Worm (Caenorhabditis elegans) whole organism, late embryonic: ENCODE data around the gene F01F1.15.

Source experiments
- C08G9.2 ChIP-seq: sonication (generic microtip); optimal IDR thresholded peaks from 2 replicates; lab custom pipeline; 2016; ENCODE audit warnings: mild to moderate bottlenecking, missing genetic modification characterization, moderate library complexity, missing compliant biosample characterization
- K09A11.1 ChIP-seq: sonication (generic microtip); optimal IDR thresholded peaks from 2 replicates; lab custom pipeline; 2017; ENCODE audit warnings: antibody characterized with exemption, mild to moderate bottlenecking, missing genetic modification characterization, missing compliant biosample characterization; ENCODE audit not compliant: insufficient read depth
- ahr-1 ChIP-seq: sonication (generic microtip); optimal IDR thresholded peaks from 2 replicates; lab custom pipeline; 2016; ENCODE audit warnings: missing genetic modification characterization, missing compliant biosample characterization
- ama-1 ChIP-seq: fragments of 150-350 bp; optimal IDR thresholded peaks from 2 replicates; lab custom pipeline; 2014
- ceh-14 ChIP-seq: sonication (generic microtip); optimal IDR thresholded peaks from 2 replicates; lab custom pipeline; 2016; ENCODE audit warnings: missing genotype, missing genetic modification characterization, missing compliant biosample characterization
- ceh-18 ChIP-seq: sonication (generic microtip); optimal IDR thresholded peaks from 2 replicates; lab custom pipeline; 2016; ENCODE audit warnings: missing genetic modification characterization, missing compliant biosample characterization
- ceh-19 ChIP-seq: fragments of 200-800 bp; sonication (Bioruptor generic); optimal IDR thresholded peaks from 2 replicates; lab custom pipeline; 2018; ENCODE audit warnings: mild to moderate bottlenecking, missing genetic modification characterization, missing compliant biosample characterization
- ceh-22 ChIP-seq: sonication (generic microtip); optimal IDR thresholded peaks from 2 replicates; lab custom pipeline; 2017; ENCODE audit warnings: missing biosample characterization, missing genetic modification characterization
- ceh-31 ChIP-seq: sonication (generic microtip); optimal IDR thresholded peaks from 2 replicates; lab custom pipeline; 2016; ENCODE audit warnings: missing genetic modification characterization, missing compliant biosample characterization
- ceh-34 ChIP-seq: sonication (generic microtip); optimal IDR thresholded peaks from 2 replicates; lab custom pipeline; 2016; ENCODE audit warnings: mild to moderate bottlenecking, missing genetic modification characterization, missing compliant biosample characterization
- dmd-4 ChIP-seq: sonication (generic microtip); optimal IDR thresholded peaks from 2 replicates; lab custom pipeline; 2016; ENCODE audit warnings: borderline replicate concordance, missing genetic modification characterization, missing compliant biosample characterization
- dve-1 ChIP-seq: sonication (generic microtip); optimal IDR thresholded peaks from 2 replicates; lab custom pipeline; 2017; ENCODE audit warnings: antibody characterized with exemption, mild to moderate bottlenecking, missing genetic modification characterization, missing compliant biosample characterization
- elt-2 ChIP-seq: sonication (generic microtip); optimal IDR thresholded peaks from 2 replicates; lab custom pipeline; 2016; ENCODE audit warnings: missing genetic modification reagents, missing genetic modification characterization, missing compliant biosample characterization
- ets-4 ChIP-seq: sonication (generic microtip); optimal IDR thresholded peaks from 2 replicates; lab custom pipeline; 2016; ENCODE audit warnings: missing genetic modification characterization, missing compliant biosample characterization
- eyg-1 ChIP-seq: sonication (generic microtip); optimal IDR thresholded peaks from 2 replicates; lab custom pipeline; 2016; ENCODE audit warnings: missing genotype, missing genetic modification characterization, missing compliant biosample characterization
- fax-1 ChIP-seq: sonication (generic microtip); optimal IDR thresholded peaks from 2 replicates; lab custom pipeline; 2016; ENCODE audit warnings: missing genotype, missing genetic modification characterization, missing compliant biosample characterization
- fkh-10 ChIP-seq: fragments of 150-350 bp; optimal IDR thresholded peaks from 2 replicates; lab custom pipeline; 2014; ENCODE audit warnings: missing biosample characterization, missing genetic modification reagents, missing genetic modification characterization
- fkh-6 ChIP-seq: sonication (generic microtip); optimal IDR thresholded peaks from 2 replicates; lab custom pipeline; 2016; ENCODE audit warnings: missing genetic modification characterization, missing compliant biosample characterization
- hlh-6 ChIP-seq: sonication (generic microtip); optimal IDR thresholded peaks from 2 replicates; lab custom pipeline; 2016; ENCODE audit warnings: missing genotype, missing genetic modification characterization, missing compliant biosample characterization
- hlh-8 ChIP-seq: sonication (generic microtip); optimal IDR thresholded peaks from 2 replicates; lab custom pipeline; 2016; ENCODE audit warnings: missing genotype, missing genetic modification characterization, missing compliant biosample characterization
- lim-6 ChIP-seq: sonication (generic microtip); optimal IDR thresholded peaks from 2 replicates; lab custom pipeline; 2016; ENCODE audit warnings: missing genetic modification characterization, missing compliant biosample characterization
- nfya-1 ChIP-seq: sonication (generic microtip); optimal IDR thresholded peaks from 2 replicates; lab custom pipeline; 2017; ENCODE audit warnings: missing genetic modification characterization, mild to moderate bottlenecking, missing compliant biosample characterization, antibody characterized with exemption, moderate library complexity
- pag-3 ChIP-seq: sonication (generic microtip); optimal IDR thresholded peaks from 2 replicates; lab custom pipeline; 2016; ENCODE audit warnings: missing compliant biosample characterization, missing genetic modification characterization, borderline replicate concordance
- pat-9 ChIP-seq: fragments of 200-800 bp; sonication (Bioruptor generic); optimal IDR thresholded peaks from 2 replicates; lab custom pipeline; 2018; ENCODE audit warnings: mild to moderate bottlenecking, missing genetic modification characterization, moderate library complexity, missing compliant biosample characterization
- pax-1 ChIP-seq: fragments of 150-350 bp; optimal IDR thresholded peaks from 2 replicates; lab custom pipeline; 2014; ENCODE audit warnings: missing biosample characterization, missing genetic modification characterization
- pha-2 ChIP-seq: sonication (generic microtip); optimal IDR thresholded peaks from 2 replicates; lab custom pipeline; 2017; ENCODE audit warnings: mild to moderate bottlenecking, missing genetic modification characterization, missing compliant biosample characterization
- pha-4 ChIP-seq: fragments of 150-350 bp; optimal IDR thresholded peaks from 2 replicates; lab custom pipeline; 2018; ENCODE audit warnings: missing biosample characterization, missing genetic modification reagents, missing genetic modification characterization
- pqm-1 ChIP-seq: sonication (generic microtip); optimal IDR thresholded peaks from 2 replicates; lab custom pipeline; 2016; ENCODE audit warnings: missing genetic modification characterization, missing compliant biosample characterization
- pros-1 ChIP-seq: fragments of 150-350 bp; optimal IDR thresholded peaks from 2 replicates; lab custom pipeline; 2014; ENCODE audit warnings: missing biosample characterization, missing genetic modification reagents, missing genetic modification characterization
- sdc-2 ChIP-seq: sonication (generic microtip); optimal IDR thresholded peaks from 2 replicates; lab custom pipeline; 2016; ENCODE audit warnings: missing genotype, missing genetic modification characterization, missing compliant biosample characterization
- sox-2 ChIP-seq: fragments of 200-800 bp; sonication (Bioruptor generic); IDR thresholded peaks from 2 replicates; pipeline ENCODE4 v1.3.6; 2022; ENCODE audit warnings: missing genetic modification reagents, missing genetic modification characterization, missing compliant biosample characterization
- sox-4 ChIP-seq: sonication (generic microtip); optimal IDR thresholded peaks from 2 replicates; lab custom pipeline; 2017; ENCODE audit warnings: mild to moderate bottlenecking, missing genetic modification characterization, inconsistent platforms, missing compliant biosample characterization
- tbx-2 ChIP-seq: sonication (generic microtip); optimal IDR thresholded peaks from 2 replicates; lab custom pipeline; 2016; ENCODE audit warnings: missing genetic modification characterization, missing compliant biosample characterization
- tbx-7 ChIP-seq: sonication (generic microtip); optimal IDR thresholded peaks from 2 replicates; lab custom pipeline; 2016; ENCODE audit warnings: missing genotype, missing genetic modification characterization, missing compliant biosample characterization
- unc-3 ChIP-seq, 2 experiments: fragments of 200-800 bp in 1 of 2; sonication (Bioruptor generic) in 1 of 2; sonication (generic microtip) in 1 of 2; conservative IDR thresholded peaks in 1 of 2; optimal IDR thresholded peaks in 1 of 2; 2 replicates each; pipeline versions ENCODE4 v1.3.6 to Lab custom; 2016 to 2022; ENCODE audit warnings: missing compliant biosample characterization in 2 of 2, missing genetic modification characterization in 2 of 2, missing genetic modification reagents in 1 of 2
- unc-42 ChIP-seq: sonication (generic microtip); optimal IDR thresholded peaks from 2 replicates; lab custom pipeline; 2016; ENCODE audit warnings: missing genotype, missing genetic modification characterization, missing compliant biosample characterization
- unc-55 ChIP-seq: sonication (generic microtip); optimal IDR thresholded peaks from 2 replicates; lab custom pipeline; 2017; ENCODE audit warnings: missing biosample characterization, missing genetic modification reagents, missing genetic modification characterization
- unc-86 ChIP-seq: sonication (generic microtip); optimal IDR thresholded peaks from 2 replicates; lab custom pipeline; 2016; ENCODE audit warnings: missing genetic modification characterization, missing compliant biosample characterization

Gene F01F1.15

ce11 chrIII:5871760-5872159 is 2.4 kb upstream of the F01F1.15 start, which contains the start of the genes F01F1.11 and F01F1.3 (continued):
- peak; percentile 14 for TF ChIP-seq pax-1
- TF ChIP-seq ceh-22 (tag; lab: Kevin White, UChicago), result no peak
- peak; percentile 99 for TF ChIP-seq ets-4
- TF ChIP-seq, all 69 proteins: peak for 17

ce11 chrIII:5868401-5868800 is 928 bp downstream of the F01F1.15 start, which contains the start of gene eng-1:
Gene eng-1, minus strand, starts transcription at chrIII:5868501.
- TF ChIP-seq ceh-14 (tag; lab: Kevin White, UChicago), result no peak

ce11 chrIII:5864270-5864669 is 5.1 kb downstream of the F01F1.15 start, which contains the start of gene rabn-5:
Gene rabn-5, plus strand, starts transcription at chrIII:5864553.
- TF ChIP-seq unc-55 (GFP tag; lab: Kevin White, UChicago) (peak; percentile 12), pag-3 (tag; lab: Kevin White, UChicago) (no peak), ahr-1 (no peak), ets-4 (peak; percentile 42), ceh-18 (tag; lab: Kevin White, UChicago) (no peak), ama-1 (lab: Kevin White, UChicago) (no peak), ceh-19 (no peak), unc-42 (tag; lab: Kevin White, UChicago) (peak; percentile 58), pros-1 (tag; lab: Kevin White, UChicago) (no peak), pha-2 (tag; lab: Kevin White, UChicago) (no peak), pha-4 (tag; lab: Kevin White, UChicago) (no peak), ceh-22 (tag; lab: Kevin White, UChicago) (no peak), ceh-14 (tag; lab: Kevin White, UChicago) (no peak)

- TF ChIP-seq elt-2 (tag; lab: Kevin White, UChicago) (peak; percentile 95), sox-4 (no peak)
These were observed 5.6 kb downstream of the F01F1.15 start, which contains the start of gene dnpp-1 for ce11 chrIII:5863774-5864173. Gene dnpp-1, minus strand, starts transcription at chrIII:5863803.

ce11 chrIII:5859008-5859407 is 10.3 kb downstream of the F01F1.15 start, which contains the start of gene dpf-4:
Gene dpf-4, plus strand, starts transcription at chrIII:5859308.
- TF ChIP-seq hlh-6 (tag; lab: Kevin White, UChicago) (no peak), lim-6 (tag; lab: Kevin White, UChicago) (no peak), sox-2 (GFP tag; lab: Robert Waterston, UW) (no peak), ceh-22 (tag; lab: Kevin White, UChicago) (no peak), fax-1 (tag; lab: Kevin White, UChicago) (no peak), nfya-1 (tag; lab: Kevin White, UChicago) (no peak), unc-3 (GFP tag; conservative IDR thresholded peaks at IDR 0.05; lab: Robert Waterston, UW) (no peak), unc-3 (tag; optimal IDR thresholded peaks at IDR 0.05; lab: Kevin White, UChicago) (no peak), eyg-1 (no peak), hlh-8 (tag; lab: Kevin White, UChicago) (no peak), pqm-1 (tag; lab: Kevin White, UChicago) (no peak), pha-4 (tag; lab: Kevin White, UChicago) (no peak), K09A11.1 (tag; lab: Kevin White, UChicago) (no peak), fkh-6 (tag; lab: Kevin White, UChicago) (no peak)

ce11 chrIII:5855637-5856179 is 13.6 kb downstream of the F01F1.15 start, which contains the start of the genes cct-6 and alh-9:
Gene cct-6, minus strand, starts transcription at chrIII:5855687.
Gene alh-9, plus strand, starts transcription at chrIII:5856018.
- TF ChIP-seq fkh-10 (GFP tag; lab: Kevin White, UChicago), result no peak
- TF ChIP-seq pha-2 (tag; lab: Kevin White, UChicago), result peak; percentile 30
- peak; percentile 39 for TF ChIP-seq ceh-18 (tag; lab: Kevin White, UChicago)
- no peak for TF ChIP-seq tbx-7
- TF ChIP-seq unc-86, result peak; percentile 26
- peak; percentile 7 for TF ChIP-seq ceh-34
- TF ChIP-seq C08G9.2 (tag; lab: Kevin White, UChicago), result no peak
- no peak for TF ChIP-seq hlh-8 (tag; lab: Kevin White, UChicago)
- TF ChIP-seq tbx-2, result peak; percentile 19
- peak; percentile 56 for TF ChIP-seq unc-55 (GFP tag; lab: Kevin White, UChicago)
- no peak for TF ChIP-seq dmd-4
- TF ChIP-seq unc-42 (tag; lab: Kevin White, UChicago), result peak; percentile 73
- TF ChIP-seq nfya-1 (tag; lab: Kevin White, UChicago), result peak; percentile 76
- TF ChIP-seq dve-1 (tag; lab: Kevin White, UChicago), result peak; percentile 64
- TF ChIP-seq sox-2 (GFP tag; lab: Robert Waterston, UW), result no peak
- TF ChIP-seq sdc-2 (tag; lab: Kevin White, UChicago), result no peak
- peak; percentile 82 for TF ChIP-seq pax-1
- TF ChIP-seq ets-4, result peak; percentile 60
- TF ChIP-seq ceh-31 (tag; lab: Kevin White, UChicago), result peak; percentile 59
- no peak for TF ChIP-seq pat-9 (tag; lab: Kevin White, UChicago)
- TF ChIP-seq ceh-22 (tag; lab: Kevin White, UChicago), result no peak
